Worm (Caenorhabditis elegans): ENCODE measurements around the gene H13N06.7.

H13N06.7 gene

DNA sequence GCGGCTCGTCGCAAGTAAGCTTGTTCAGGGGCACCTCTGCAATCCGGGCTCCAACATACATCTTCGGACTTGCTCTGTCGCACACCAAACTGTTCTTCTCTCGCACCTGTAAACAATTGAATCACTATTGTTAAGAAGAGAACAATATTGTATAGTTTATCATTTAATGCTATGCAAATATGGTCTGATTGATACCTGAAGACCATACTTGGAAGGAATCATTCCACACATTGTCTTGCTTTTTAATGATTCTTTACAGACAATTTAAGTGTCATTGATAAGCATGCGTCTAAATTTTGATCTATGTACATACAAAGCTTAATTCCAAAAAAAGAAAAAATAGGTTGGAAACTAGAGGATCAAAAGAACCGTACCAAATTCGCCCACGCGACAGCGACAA lies 44.0 kb downstream of the H13N06.7 start:
- TF ChIP-seq dao-5 (tag; optimal IDR thresholded peaks at IDR 0.05) (no peak), him-1 (tag; optimal IDR thresholded peaks at IDR 0.05) (no peak), W03F9.2 (tag; optimal IDR thresholded peaks at IDR 0.05) (no peak)

DNA sequence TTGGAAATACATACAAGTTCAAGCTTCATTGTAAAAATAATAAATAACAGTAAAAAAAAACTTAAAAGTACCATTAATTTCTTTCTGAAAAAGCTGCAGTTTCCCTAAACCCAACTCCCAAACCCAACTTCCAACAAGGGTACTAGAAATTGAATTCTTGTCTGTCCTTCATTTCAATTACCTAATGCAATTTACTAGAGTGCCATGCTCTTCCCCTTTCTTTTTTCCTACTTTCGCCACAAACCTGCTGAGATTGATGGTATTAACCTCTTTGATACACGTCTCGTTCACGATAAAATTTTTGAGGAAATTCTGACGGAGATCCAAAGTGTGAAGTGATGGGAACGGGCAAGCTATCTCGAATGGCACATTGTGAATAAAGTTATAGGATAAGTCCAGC lies 45.0 kb downstream of the H13N06.7 start:
- TF ChIP-seq dao-5 (tag; optimal IDR thresholded peaks at IDR 0.05): no peak
- TF ChIP-seq him-1 (tag; optimal IDR thresholded peaks at IDR 0.05): no peak
- no peak for TF ChIP-seq W03F9.2 (tag; optimal IDR thresholded peaks at IDR 0.05)

DNA sequence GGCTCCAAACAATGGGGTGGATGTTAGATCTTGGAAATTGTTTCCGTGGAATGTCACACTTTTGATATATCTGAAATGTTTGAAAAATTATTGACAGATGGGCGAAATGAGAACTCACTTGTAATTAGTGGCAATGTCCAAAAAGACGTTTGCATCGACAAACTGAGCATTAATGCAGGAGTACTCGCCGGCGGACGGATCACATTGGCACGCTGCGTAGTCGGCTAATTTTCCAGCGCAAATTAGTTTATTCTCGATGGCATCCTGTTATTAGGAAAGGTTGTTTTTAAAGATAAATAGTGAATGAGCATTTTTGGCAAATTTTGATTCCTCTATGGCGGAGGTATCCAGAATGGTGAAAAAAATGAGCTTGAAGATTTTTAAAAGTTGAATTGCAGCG lies 47.8 kb downstream of the H13N06.7 start:
- no peak for TF ChIP-seq him-1 (tag; optimal IDR thresholded peaks at IDR 0.05)
- TF ChIP-seq dao-5 (tag; optimal IDR thresholded peaks at IDR 0.05): no peak
- TF ChIP-seq W03F9.2 (tag; optimal IDR thresholded peaks at IDR 0.05): no peak

DNA sequence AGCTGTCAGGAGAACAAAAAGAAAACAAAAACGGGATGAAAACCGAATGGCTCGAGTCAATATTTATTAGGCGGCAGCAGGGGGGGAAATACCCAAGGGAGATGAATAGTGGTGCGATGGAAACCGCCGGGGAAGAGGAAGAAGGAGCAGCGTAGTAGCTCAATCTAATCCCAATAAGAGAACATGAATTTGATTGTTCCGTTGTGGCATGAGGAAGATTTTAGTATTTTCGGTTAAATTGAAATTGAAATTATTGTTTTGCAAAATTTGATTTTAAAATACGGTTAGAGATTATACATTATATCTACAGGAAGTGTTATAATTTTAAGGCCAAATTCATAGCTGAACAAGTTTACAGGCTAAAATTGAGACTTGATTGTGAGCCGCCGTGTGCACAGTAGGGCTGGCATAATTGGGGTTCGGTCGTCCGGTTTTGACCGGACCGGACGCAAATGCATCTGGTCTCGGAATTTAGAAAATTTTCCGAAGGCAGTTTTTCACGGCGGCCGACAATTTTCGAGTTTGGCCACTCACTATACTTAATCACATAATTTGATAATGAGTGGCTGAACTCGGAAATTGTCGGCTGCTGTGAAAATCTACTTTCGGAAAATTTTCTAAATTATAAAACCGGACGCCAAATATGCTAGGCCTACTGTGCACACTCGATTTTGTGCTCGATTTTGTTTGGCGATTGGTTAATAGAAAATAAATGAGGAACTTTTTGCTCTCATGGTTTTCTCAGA lies 49.3 kb downstream of the H13N06.7 start:
- TF ChIP-seq W03F9.2 (tag; optimal IDR thresholded peaks at IDR 0.05) (no peak), him-1 (tag; optimal IDR thresholded peaks at IDR 0.05) (no peak), dao-5 (tag; optimal IDR thresholded peaks at IDR 0.05) (no peak)

DNA sequence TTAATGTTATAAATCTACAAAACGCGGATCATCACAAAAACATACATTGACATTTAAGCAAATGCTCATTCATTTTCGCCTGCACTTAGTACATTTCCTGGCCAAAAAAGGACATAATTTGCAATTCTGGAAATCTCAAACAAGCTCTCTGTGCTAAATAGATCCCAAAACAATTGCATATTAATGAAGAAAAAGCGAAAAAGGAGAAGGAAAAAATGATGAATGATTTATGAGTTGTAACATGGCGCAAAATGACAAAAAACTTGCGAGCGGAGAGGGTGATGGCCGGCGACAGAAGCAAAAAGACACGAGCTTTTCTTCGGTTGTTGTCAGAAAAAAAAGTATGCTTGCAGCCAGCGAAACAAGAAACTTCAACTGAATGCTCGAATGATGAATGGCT lies 52.0 kb downstream of the H13N06.7 start:
- TF ChIP-seq W03F9.2 (tag; optimal IDR thresholded peaks at IDR 0.05): no peak

Data from whole organism, L4/young adult.